Worm (Caenorhabditis elegans): ENCODE data around the gene clk-2.
A peak's percentile ranks its signal among the peaks of the same experiment; 100 is the strongest.

The clk-2 gene

ce11 chrIII:7498346-7498745, 20.0 kb downstream of the clk-2 start (continued):
- TF ChIP-seq ceh-44 (GFP tag; IDR thresholded peaks at IDR 0.05), result 0 out of 2 replicates have a peak, but pooled peaks have one; percentile 17
- TF ChIP-seq D1046.2 (GFP tag; IDR thresholded peaks at IDR 0.05), result no peak
- peak; percentile 45 for TF ChIP-seq jun-1 (tag; optimal IDR thresholded peaks at IDR 0.05)
- TF ChIP-seq aha-1 (tag), result peak; percentile 67
- no peak for TF ChIP-seq F44E2.7 (GFP tag; IDR thresholded peaks at IDR 0.05)
- peak; percentile 79; the same call in 1 of the 2 replicates for TF ChIP-seq ceh-20 (GFP tag; IDR thresholded peaks at IDR 0.05)

DNA sequence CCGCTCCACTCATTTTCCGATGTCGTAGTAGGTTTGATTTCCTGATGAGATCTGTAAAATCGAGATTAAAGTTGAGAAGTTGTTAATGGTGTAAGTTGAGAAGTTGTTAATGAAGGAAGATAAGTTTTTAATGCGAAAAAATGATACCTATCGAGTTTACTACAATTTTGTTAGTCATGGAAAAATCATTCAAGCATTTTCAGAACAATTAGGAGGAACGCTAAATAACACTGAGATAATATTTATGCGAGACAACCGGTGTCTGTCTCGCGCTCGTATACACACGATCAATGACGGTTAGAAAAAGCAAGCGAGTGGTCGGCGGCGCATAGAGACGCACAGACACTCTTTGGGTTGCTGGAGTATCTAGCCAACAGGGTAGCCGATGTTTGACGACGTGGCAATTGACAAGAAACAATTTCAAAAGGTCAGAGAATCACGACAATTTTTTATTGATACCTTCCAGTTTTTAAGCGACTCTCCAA, 20.5 kb downstream of the clk-2 start, which contains the start of gene cgh-1:
Gene cgh-1, minus strand, starts transcription at position 51 of the 485 bp plus-strand sequence.
- TF ChIP-seq nhr-41 (GFP tag; IDR thresholded peaks at IDR 0.05), result 0 out of 2 replicates have a peak, but pooled peaks have one; percentile 4
- no peak for TF ChIP-seq nhr-77 (tag; optimal IDR thresholded peaks at IDR 0.05)
- 0 out of 2 replicates have a peak, but pooled peaks have one; percentile 14 for TF ChIP-seq vab-7 (GFP tag; IDR thresholded peaks at IDR 0.05)
- TF ChIP-seq php-3 (GFP tag; IDR thresholded peaks at IDR 0.05), result no peak
- TF ChIP-seq ctbp-1 (GFP tag; IDR thresholded peaks at IDR 0.05), result peak; percentile 30; the same call in 1 of the 2 replicates
- peak; percentile 28 for TF ChIP-seq mes-2 (tag; optimal IDR thresholded peaks at IDR 0.05; ENCODE audit: poor library complexity, severe bottlenecking)
- TF ChIP-seq unc-62 (GFP tag; optimal IDR thresholded peaks at IDR 0.05 in 1 of 2), result peak in 1 of 2 experiments; percentile 69
- no peak for TF ChIP-seq unc-62 (tag; optimal IDR thresholded peaks at IDR 0.05)
- peak; percentile 58; the same call in 1 of the 2 replicates for TF ChIP-seq snpc-1.2 (GFP tag; IDR thresholded peaks at IDR 0.05)

ce11 chrIII:7495616-7496146, 22.6 kb downstream of the clk-2 start:
- no peak for TF ChIP-seq ces-1 (GFP tag; optimal IDR thresholded peaks at IDR 0.05)
- TF ChIP-seq F44E2.7 (GFP tag; IDR thresholded peaks at IDR 0.05), result no peak
- no peak for TF ChIP-seq rbr-2 (tag; optimal IDR thresholded peaks at IDR 0.05)
- no peak for TF ChIP-seq sdz-12 (GFP tag; optimal IDR thresholded peaks at IDR 0.05)
- TF ChIP-seq tra-1 (GFP tag; IDR thresholded peaks at IDR 0.05), result no peak
- no peak for TF ChIP-seq lir-3 (tag; optimal IDR thresholded peaks at IDR 0.05)
- no peak for TF ChIP-seq Y5F2A.4 (GFP tag; optimal IDR thresholded peaks at IDR 0.05)
- TF ChIP-seq ceh-28 (tag; optimal IDR thresholded peaks at IDR 0.05), result no peak
- peak; percentile 64; the same call in 1 of the 2 replicates for TF ChIP-seq daf-19 (GFP tag; conservative IDR thresholded peaks at IDR 0.05)
- TF ChIP-seq pqm-1 (tag; optimal IDR thresholded peaks at IDR 0.05), result no peak
- TF ChIP-seq vab-7 (GFP tag; IDR thresholded peaks at IDR 0.05), result no peak
- no peak for TF ChIP-seq spr-1 (tag; optimal IDR thresholded peaks at IDR 0.05)
- no peak for TF ChIP-seq unc-130 (GFP tag; optimal IDR thresholded peaks at IDR 0.05)
- no peak for TF ChIP-seq dmd-6 (GFP tag; IDR thresholded peaks at IDR 0.05)
- no peak for TF ChIP-seq fos-1 (tag; optimal IDR thresholded peaks at IDR 0.05)
- no peak for TF ChIP-seq mdt-29 (GFP tag; IDR thresholded peaks at IDR 0.05)
- peak; percentile 38; the same call in 1 of the 2 replicates for TF ChIP-seq arid-1 (GFP tag; conservative IDR thresholded peaks at IDR 0.05)
- TF ChIP-seq duxl-1 (tag; optimal IDR thresholded peaks at IDR 0.05; ENCODE audit: poor library complexity), result no peak
- TF ChIP-seq F49E8.2 (tag; optimal IDR thresholded peaks at IDR 0.05; ENCODE audit: borderline replicate concordance), result no peak
- no peak for TF ChIP-seq zag-1 (tag; optimal IDR thresholded peaks at IDR 0.05)
- TF ChIP-seq nhr-237 (tag; optimal IDR thresholded peaks at IDR 0.05), result no peak
- no peak for TF ChIP-seq ceh-32 (tag; optimal IDR thresholded peaks at IDR 0.05; ENCODE audit: poor library complexity)
- TF ChIP-seq nhr-41 (GFP tag; IDR thresholded peaks at IDR 0.05), result 0 out of 2 replicates have a peak, but pooled peaks have one; percentile 5
- no peak for TF ChIP-seq ztf-7 (tag; optimal IDR thresholded peaks at IDR 0.05)
- no peak for TF ChIP-seq Y48G9A.11 (GFP tag; IDR thresholded peaks at IDR 0.05)
- TF ChIP-seq dmd-8 (GFP tag; IDR thresholded peaks at IDR 0.05), result no peak
- no peak for TF ChIP-seq aha-1 (tag)
- peak; percentile 27; the same call in 1 of the 2 replicates for TF ChIP-seq pha-4 (GFP tag; IDR thresholded peaks at IDR 0.05)
- TF ChIP-seq pha-4 (tag; optimal IDR thresholded peaks at IDR 0.05), result no peak
- TF ChIP-seq nhr-111 (GFP tag; optimal IDR thresholded peaks at IDR 0.05), result no peak
- no peak for TF ChIP-seq ceh-82 (tag; optimal IDR thresholded peaks at IDR 0.05)
- TF ChIP-seq ZK546.5 (tag; optimal IDR thresholded peaks at IDR 0.05), result no peak
- TF ChIP-seq ctbp-1 (GFP tag; IDR thresholded peaks at IDR 0.05), result 0 out of 2 replicates have a peak, but pooled peaks have one; percentile 16
- TF ChIP-seq nhr-102 (tag; optimal IDR thresholded peaks at IDR 0.05), result no peak
- no peak for TF ChIP-seq snpc-4 (tag; optimal IDR thresholded peaks at IDR 0.05)
- TF ChIP-seq egl-43 (GFP tag; IDR thresholded peaks at IDR 0.05), result no peak
- no peak for TF ChIP-seq daf-12 (tag; optimal IDR thresholded peaks at IDR 0.05)
- no peak for TF ChIP-seq D1046.2 (GFP tag; IDR thresholded peaks at IDR 0.05)

Measured in whole organism, L4 larva.